Fruit fly (Drosophila melanogaster) Kc167 (cell line): Measurements from ENCODE around the gene Tlk.

Experiments
- Myc ChIP-seq: fragments of >200 bp; optimal IDR thresholded peaks from 2 replicates; lab custom pipeline; 2017; ENCODE audit warnings: missing external identifiers
- Sin3A ChIP-seq: fragments of >200 bp; optimal IDR thresholded peaks from 2 replicates; lab custom pipeline; 2018; ENCODE audit warnings: missing external identifiers
- h ChIP-seq: fragments of >200 bp; optimal IDR thresholded peaks from 3 replicates; lab custom pipeline; 2018; ENCODE audit warnings: missing external identifiers
- insv ChIP-seq: fragments of >200 bp; optimal IDR thresholded peaks from 3 replicates; lab custom pipeline; 2018; ENCODE audit warnings: missing external identifiers
- psq ChIP-seq: fragments of >200 bp; optimal IDR thresholded peaks from 2 replicates; lab custom pipeline; 2017; ENCODE audit warnings: missing external identifiers
- ttk ChIP-seq: sonication (Bioruptor generic); optimal IDR thresholded peaks from 2 replicates; lab custom pipeline; 2017; ENCODE audit warnings: missing external identifiers

Tlk gene

DNA sequence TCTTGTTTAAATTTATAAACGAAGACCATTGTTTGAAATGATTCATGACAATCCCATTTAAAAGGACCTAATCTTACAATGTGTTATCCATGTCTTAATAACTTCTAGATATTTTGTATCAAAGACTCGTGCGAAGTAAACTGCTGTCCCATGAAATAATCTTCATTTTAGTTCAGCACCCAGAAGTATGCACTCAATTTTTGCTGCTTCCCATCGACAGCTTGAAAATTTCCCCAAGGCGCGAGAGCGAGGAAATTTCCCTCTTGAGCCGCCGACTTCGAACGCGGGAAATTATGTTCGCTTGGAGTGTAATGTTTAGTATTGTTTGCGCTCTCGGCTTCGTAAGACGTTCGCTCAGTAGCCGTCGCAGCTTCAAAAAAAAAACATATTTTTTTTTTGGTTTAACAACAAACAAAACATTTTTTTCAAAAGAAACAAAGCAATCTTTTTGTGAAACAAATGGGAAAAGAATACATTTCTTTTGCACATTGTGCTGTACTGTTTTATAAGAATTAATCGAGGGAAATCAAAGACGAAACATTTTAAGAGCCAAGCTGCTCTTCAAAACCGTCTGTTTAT, 116.0 kb downstream of the Tlk start:
- no peak for TF ChIP-seq psq (lab: Kevin White, UChicago)
- TF ChIP-seq h (lab: Kevin White, UChicago), result no peak
- TF ChIP-seq ttk (lab: Kevin White, UChicago), result no peak
- no peak for TF ChIP-seq insv
- TF ChIP-seq Myc, result no peak
- TF ChIP-seq Sin3A (lab: Kevin White, UChicago), result no peak

DNA sequence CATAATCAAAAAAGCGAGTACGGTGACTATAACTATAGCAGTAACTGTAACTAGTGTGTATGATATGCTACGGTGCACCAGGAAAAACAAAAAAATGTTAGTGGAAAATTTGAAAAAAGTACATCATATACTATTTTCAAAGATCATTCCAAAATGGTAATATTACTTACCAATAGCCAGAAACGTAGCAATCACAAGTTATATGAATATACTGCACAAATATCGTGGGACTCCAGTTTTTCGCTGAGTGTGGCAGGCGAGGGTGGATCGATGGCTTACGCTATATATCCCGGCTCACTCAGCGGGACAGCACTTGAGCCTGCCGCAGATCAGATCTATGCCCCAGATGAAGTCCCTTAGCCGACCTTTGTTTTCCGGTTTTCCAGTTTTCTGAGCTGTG, 117.8 kb downstream of the Tlk start:
- TF ChIP-seq Sin3A (lab: Kevin White, UChicago), result no peak
- TF ChIP-seq ttk (lab: Kevin White, UChicago), result no peak
- TF ChIP-seq Myc, result no peak

DNA sequence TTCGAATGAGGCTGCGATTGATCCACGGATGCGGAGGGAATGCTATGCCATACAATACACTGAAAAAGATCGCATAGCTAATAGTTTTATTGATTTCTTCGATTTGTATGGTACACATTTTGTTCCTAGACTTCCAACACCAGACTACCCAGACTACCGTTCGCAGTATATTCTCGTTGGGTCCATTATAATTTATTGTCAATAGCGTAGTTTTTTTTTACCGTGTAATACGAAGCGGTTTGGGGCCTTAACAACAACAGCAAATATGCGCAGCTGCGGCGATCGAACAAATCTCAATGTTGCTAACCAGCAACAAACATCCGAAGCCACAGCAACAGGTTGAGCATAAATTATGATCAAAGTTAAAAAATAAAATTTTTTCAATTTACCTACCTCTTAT, 118.8 kb downstream of the Tlk start:
- no peak for TF ChIP-seq h (lab: Kevin White, UChicago)
- TF ChIP-seq ttk (lab: Kevin White, UChicago), result no peak
- TF ChIP-seq psq (lab: Kevin White, UChicago), result no peak
